Worm (Caenorhabditis elegans) whole organism, early embryonic: ENCODE results near the gene cox-17.

Experiments used
- B0310.2 ChIP-seq: sonication (generic microtip); optimal IDR thresholded peaks from 2 replicates; lab custom pipeline; 2016; ENCODE audit warnings: mild to moderate bottlenecking, missing genetic modification characterization, missing compliant biosample characterization
- F13C5.2 ChIP-seq: sonication (generic microtip); optimal IDR thresholded peaks from 2 replicates; lab custom pipeline; 2017; ENCODE audit warnings: mild to moderate bottlenecking, missing genetic modification characterization, inconsistent platforms, missing compliant biosample characterization
- ama-1 ChIP-seq: fragments of 150-350 bp; optimal IDR thresholded peaks from 2 replicates; lab custom pipeline; 2014
- ceh-13 ChIP-seq: fragments of 200-800 bp; sonication (Bioruptor generic); optimal IDR thresholded peaks from 2 replicates; lab custom pipeline; 2018; ENCODE audit warnings: mild to moderate bottlenecking, missing genetic modification characterization, missing compliant biosample characterization
- flt-1 ChIP-seq: fragments of 200-800 bp; sonication (Bioruptor generic); IDR thresholded peaks from 2 replicates; pipeline ENCODE4 v1.3.6; 2022; ENCODE audit warnings: missing genetic modification characterization, missing compliant biosample characterization
- hmbx-1 ChIP-seq: sonication (generic microtip); optimal IDR thresholded peaks from 2 replicates; lab custom pipeline; 2016; ENCODE audit warnings: mild to moderate bottlenecking, missing genetic modification characterization, missing compliant biosample characterization
- hmg-4 ChIP-seq: fragments of 200-800 bp; sonication (Bioruptor generic); optimal IDR thresholded peaks from 2 replicates; lab custom pipeline; 2018; ENCODE audit warnings: mild to moderate bottlenecking, missing genetic modification characterization, missing compliant biosample characterization
- pes-1 ChIP-seq: fragments of 200-800 bp; sonication (Bioruptor generic); IDR thresholded peaks from 2 replicates; pipeline ENCODE4 v1.3.6; 2022; ENCODE audit warnings: missing genetic modification reagents, missing genetic modification characterization, missing compliant biosample characterization
- sea-1 ChIP-seq: fragments of 200-800 bp; sonication (Bioruptor generic); conservative IDR thresholded peaks from 2 replicates; pipeline ENCODE4 v1.3.6; 2022; ENCODE audit warnings: missing genetic modification characterization, missing compliant biosample characterization

ce11 chrIII:187829-188228, 3.0 kb upstream of the cox-17 start, which contains the start of gene mxl-2:
- TF ChIP-seq hmg-4 (GFP tag; lab: Kevin White, UChicago) (no peak), ama-1 (lab: Kevin White, UChicago) (no peak), ceh-13 (GFP tag; lab: Kevin White, UChicago) (no peak), B0310.2 (tag; lab: Kevin White, UChicago) (no peak), flt-1 (GFP tag; lab: Robert Waterston, UW) (no peak), hmbx-1 (tag; lab: Kevin White, UChicago) (no peak), F13C5.2 (tag; lab: Kevin White, UChicago) (no peak), pes-1 (GFP tag; lab: Robert Waterston, UW) (no peak), sea-1 (GFP tag; lab: Robert Waterston, UW) (no peak)
